Fruit fly (Drosophila melanogaster): ENCODE results near the gene CG43133.
A peak's percentile ranks its signal among the peaks of the same experiment; 100 is the strongest.

CG43133 gene

dm6 chrX:18092810-18093222 lies 37.2 kb downstream of the CG43133 start, which contains the start of gene RhoGAP16F (continued):
- TF ChIP-seq CG4820 (GFP tag; optimal IDR thresholded peaks at IDR 0.05) (peak; percentile 79), ssp (GFP tag; IDR thresholded peaks at IDR 0.05) (peak; percentile 77), Atf6 (GFP tag; IDR thresholded peaks at IDR 0.05) (peak; percentile 83), Bteb2 (GFP tag; optimal IDR thresholded peaks at IDR 0.05) (peak; percentile 71), maf-S (GFP tag; optimal IDR thresholded peaks at IDR 0.05) (peak; percentile 49), CG1024 (GFP tag; IDR thresholded peaks at IDR 0.05) (peak; percentile 63), Pdp1 (GFP tag; optimal IDR thresholded peaks at IDR 0.05) (peak; percentile 84 to 95), Ravus (GFP tag; IDR thresholded peaks at IDR 0.05) (peak; percentile 48), CG14050 (GFP tag; IDR thresholded peaks at IDR 0.05) (peak; percentile 73), ci (GFP tag; IDR thresholded peaks at IDR 0.05) (peak; percentile 80), Max (GFP tag; optimal IDR thresholded peaks at IDR 0.05) (peak; percentile 89), CG8388 (GFP tag; optimal IDR thresholded peaks at IDR 0.05) (peak; percentile 82), CG4404 (GFP tag; IDR thresholded peaks at IDR 0.05) (peak; percentile 88), ttk (GFP tag; IDR thresholded peaks at IDR 0.05) (peak; percentile 79), tx (GFP tag; optimal IDR thresholded peaks at IDR 0.05) (peak; percentile 65), MTF-1 (GFP tag; optimal IDR thresholded peaks at IDR 0.05; ENCODE audit: borderline replicate concordance) (peak; percentile 29), Awh (GFP tag; IDR thresholded peaks at IDR 0.05) (peak; percentile 67), CG30431 (GFP tag; optimal IDR thresholded peaks at IDR 0.05) (peak; percentile 77), Dfd (GFP tag; optimal IDR thresholded peaks at IDR 0.05) (no peak), Vsx1 (GFP tag; optimal IDR thresholded peaks at IDR 0.05) (peak; percentile 29), CG13775 (GFP tag; optimal IDR thresholded peaks at IDR 0.05) (peak; percentile 77), Atf-2 (GFP tag; optimal IDR thresholded peaks at IDR 0.05) (peak; percentile 75), D19A (tag; optimal IDR thresholded peaks at IDR 0.05) (peak; percentile 94), CG18599 (GFP tag; optimal IDR thresholded peaks at IDR 0.05) (peak; percentile 88), jumu (GFP tag; optimal IDR thresholded peaks at IDR 0.05) (peak; percentile 67), cato (GFP tag; optimal IDR thresholded peaks at IDR 0.05; ENCODE audit: borderline replicate concordance) (peak; percentile 72), trh (GFP tag; optimal IDR thresholded peaks at IDR 0.05) (peak; percentile 80), ab (GFP tag; optimal IDR thresholded peaks at IDR 0.05) (peak; percentile 41), yki (optimal IDR thresholded peaks at IDR 0.05) (no peak), aop (GFP tag; IDR thresholded peaks at IDR 0.05) (no peak), ewg (GFP tag; optimal IDR thresholded peaks at IDR 0.05) (peak; percentile 71), bab2 (GFP tag; optimal IDR thresholded peaks at IDR 0.05) (peak; percentile 82), CG15601 (tag; optimal IDR thresholded peaks at IDR 0.05) (peak; percentile 72), CG6683 (GFP tag; optimal IDR thresholded peaks at IDR 0.05) (peak; percentile 55), Sin3A (optimal IDR thresholded peaks at IDR 0.05) (peak; percentile 20), hth (optimal IDR thresholded peaks at IDR 0.05) (no peak), CG5245 (GFP tag; optimal IDR thresholded peaks at IDR 0.05) (peak; percentile 72), CG6254 (GFP tag; optimal IDR thresholded peaks at IDR 0.05) (peak; percentile 56), CG6654 (GFP tag; optimal IDR thresholded peaks at IDR 0.05) (peak; percentile 38), CG17359 (tag; optimal IDR thresholded peaks at IDR 0.05) (peak; percentile 85), CrebB (tag; optimal IDR thresholded peaks at IDR 0.05) (peak; percentile 60), Dbx (GFP tag; IDR thresholded peaks at IDR 0.05) (peak; percentile 82; the same call in 2 of the 3 replicates), zen2 (GFP tag; IDR thresholded peaks at IDR 0.05; ENCODE audit: partially characterized antibody) (no peak), hbn (GFP tag; IDR thresholded peaks at IDR 0.05; ENCODE audit: partially characterized antibody) (no peak), Elba2 (GFP tag; optimal IDR thresholded peaks at IDR 0.05) (peak; percentile 52), Sry-β (GFP tag; optimal IDR thresholded peaks at IDR 0.05) (peak; percentile 6), z (GFP tag; IDR thresholded peaks at IDR 0.05) (no peak), CG17361 (GFP tag; IDR thresholded peaks at IDR 0.05) (peak; percentile 90), CG33557 (GFP tag; optimal IDR thresholded peaks at IDR 0.05) (peak; percentile 75), CG1603 (tag; optimal IDR thresholded peaks at IDR 0.05) (peak; percentile 77), CkIIα-i1 (GFP tag; IDR thresholded peaks at IDR 0.05) (peak; percentile 32; the same call in 1 of the 2 replicates), CG12769 (tag; optimal IDR thresholded peaks at IDR 0.05) (peak; percentile 94)
